Fruit fly (Drosophila melanogaster) whole organism, embryonic: Measurements from ENCODE around the gene CG31493.

Source experiments
- CG10209 ChIP-seq: fragments of 200-800 bp; sonication (Bioruptor generic); optimal IDR thresholded peaks from 3 replicates; lab custom pipeline; 2017; ENCODE audit warnings: missing biosample characterization, mild to moderate bottlenecking, missing genetic modification characterization, missing genetic modification reagents
- CG10431 ChIP-seq: fragments of 200-800 bp; sonication (Bioruptor generic); optimal IDR thresholded peaks from 3 replicates; lab custom pipeline; 2018; ENCODE audit warnings: missing biosample characterization, mild to moderate bottlenecking, missing genetic modification characterization
- CG11093 ChIP-seq: fragments of 200-800 bp; sonication (Bioruptor generic); IDR thresholded peaks from 3 replicates; pipeline ENCODE4 v1.3.6; 2022; ENCODE audit warnings: missing biosample characterization, missing genetic modification characterization
- CG12219 ChIP-seq: fragments of 200-800 bp; sonication (Bioruptor generic); optimal IDR thresholded peaks from 3 replicates; lab custom pipeline; 2018; ENCODE audit warnings: missing biosample characterization, mild to moderate bottlenecking, missing genetic modification characterization
- CG12391 ChIP-seq: fragments of 200-800 bp; sonication (Bioruptor generic); optimal IDR thresholded peaks from 3 replicates; lab custom pipeline; 2018; ENCODE audit warnings: missing biosample characterization, mild to moderate bottlenecking, missing genetic modification characterization, moderate library complexity
- CG13424 ChIP-seq: fragments of 200-800 bp; sonication (Bioruptor generic); optimal IDR thresholded peaks from 2 replicates; lab custom pipeline; 2019; ENCODE audit warnings: missing biosample characterization, mild to moderate bottlenecking, missing genetic modification characterization, moderate library complexity
- CG15073 ChIP-seq: fragments of 200-800 bp; sonication (Bioruptor generic); optimal IDR thresholded peaks from 2 replicates; lab custom pipeline; 2016; ENCODE audit warnings: missing biosample characterization, missing genetic modification characterization
- CG1602 ChIP-seq: fragments of 200-800 bp; sonication (Bioruptor generic); optimal IDR thresholded peaks from 3 replicates; lab custom pipeline; 2016; ENCODE audit warnings: missing biosample characterization, missing genetic modification characterization
- CG16863 ChIP-seq: fragments of 200-800 bp; sonication (Bioruptor generic); optimal IDR thresholded peaks from 3 replicates; lab custom pipeline; 2016; ENCODE audit warnings: missing biosample characterization, missing genetic modification characterization
- CG18262 ChIP-seq: fragments of 200-800 bp; optimal IDR thresholded peaks from 3 replicates; lab custom pipeline; 2019; ENCODE audit warnings: missing biosample characterization, mild to moderate bottlenecking, missing genetic modification characterization, moderate library complexity
- CG2889 ChIP-seq: fragments of 200-800 bp; sonication (Bioruptor generic); IDR thresholded peaks from 3 replicates; pipeline ENCODE4 v1.3.6; 2022; ENCODE audit warnings: missing biosample characterization, missing genetic modification characterization
- CG3065 ChIP-seq: fragments of 200-800 bp; sonication (Bioruptor generic); optimal IDR thresholded peaks from 2 replicates; lab custom pipeline; 2016; ENCODE audit warnings: missing biosample characterization, missing genetic modification characterization
- CG31224 ChIP-seq: fragments of 200-800 bp; sonication (Bioruptor generic); IDR thresholded peaks from 2 replicates; pipeline ENCODE4 v1.3.6; 2022; ENCODE audit warnings: missing biosample characterization, missing genetic modification characterization
- CG34376 ChIP-seq: fragments of 200-800 bp; sonication (Bioruptor generic); optimal IDR thresholded peaks from 2 replicates; lab custom pipeline; 2018; ENCODE audit warnings: missing biosample characterization, mild to moderate bottlenecking, missing genetic modification characterization
- CG3838 ChIP-seq: fragments of 200-800 bp; sonication (Bioruptor generic); optimal IDR thresholded peaks from 3 replicates; lab custom pipeline; 2016; ENCODE audit warnings: missing biosample characterization, missing genetic modification characterization
- CG4730 ChIP-seq: fragments of 200-800 bp; sonication (Bioruptor generic); IDR thresholded peaks from 2 replicates; pipeline ENCODE4 v1.3.6; 2022; ENCODE audit warnings: missing biosample characterization, missing genetic modification characterization
- CG6654 ChIP-seq: fragments of 200-800 bp; sonication (Bioruptor generic); optimal IDR thresholded peaks from 2 replicates; lab custom pipeline; 2017; ENCODE audit warnings: missing biosample characterization, mild to moderate bottlenecking, missing genetic modification characterization
- CG6683 ChIP-seq: fragments of 200-800 bp; sonication (Bioruptor generic); optimal IDR thresholded peaks from 2 replicates; lab custom pipeline; 2017; ENCODE audit warnings: missing biosample characterization, mild to moderate bottlenecking, missing genetic modification characterization, missing genetic modification reagents
- CG7271 ChIP-seq: fragments of 200-800 bp; sonication (Bioruptor generic); optimal IDR thresholded peaks from 2 replicates; lab custom pipeline; 2018; ENCODE audit warnings: missing biosample characterization, mild to moderate bottlenecking, missing genetic modification characterization, moderate library complexity
- CG8089 ChIP-seq: fragments of 200-800 bp; sonication (Bioruptor generic); optimal IDR thresholded peaks from 3 replicates; lab custom pipeline; 2016; ENCODE audit warnings: missing biosample characterization, missing genetic modification characterization
- CG8388 ChIP-seq: fragments of 200-800 bp; sonication (Bioruptor generic); optimal IDR thresholded peaks from 2 replicates; lab custom pipeline; 2019; ENCODE audit warnings: missing biosample characterization, mild to moderate bottlenecking, missing genetic modification characterization, moderate library complexity
- CG9437 ChIP-seq: fragments of 200-800 bp; sonication (Bioruptor generic); optimal IDR thresholded peaks from 2 replicates; lab custom pipeline; 2018; ENCODE audit warnings: missing biosample characterization, mild to moderate bottlenecking, missing genetic modification characterization
- CG9817 ChIP-seq: fragments of 200-800 bp; sonication (Bioruptor generic); optimal IDR thresholded peaks from 2 replicates; lab custom pipeline; 2018; ENCODE audit warnings: missing biosample characterization, mild to moderate bottlenecking, missing genetic modification characterization, moderate library complexity
- CG9876 ChIP-seq: fragments of 200-800 bp; sonication (Bioruptor generic); optimal IDR thresholded peaks from 2 replicates; lab custom pipeline; 2016; ENCODE audit warnings: missing biosample characterization, missing genetic modification characterization
- Dip3 ChIP-seq: fragments of 200-800 bp; sonication (Bioruptor generic); optimal IDR thresholded peaks from 3 replicates; lab custom pipeline; 2016; ENCODE audit warnings: missing biosample characterization, missing genetic modification characterization
- ERR ChIP-seq: fragments of 200-800 bp; sonication (Bioruptor generic); optimal IDR thresholded peaks from 2 replicates; lab custom pipeline; 2016; ENCODE audit warnings: missing biosample characterization, missing genetic modification characterization
- HLH4C ChIP-seq: fragments of 200-800 bp; sonication (Bioruptor generic); IDR thresholded peaks from 3 replicates; pipeline ENCODE4 v1.3.6; 2022; ENCODE audit warnings: missing biosample characterization, missing genetic modification characterization; ENCODE audit not compliant: partially characterized antibody
- HLHmδ ChIP-seq: fragments of 200-800 bp; sonication (Bioruptor generic); optimal IDR thresholded peaks from 2 replicates; lab custom pipeline; 2018; ENCODE audit warnings: missing biosample characterization, mild to moderate bottlenecking, missing genetic modification characterization, moderate library complexity
- Myb ChIP-seq: fragments of 200-800 bp; sonication (Bioruptor generic); optimal IDR thresholded peaks from 2 replicates; lab custom pipeline; 2016; ENCODE audit warnings: missing biosample characterization, missing genetic modification characterization
- NfI ChIP-seq: fragments of 200-800 bp; sonication (Bioruptor generic); optimal IDR thresholded peaks from 3 replicates; lab custom pipeline; 2018; ENCODE audit warnings: missing biosample characterization, mild to moderate bottlenecking, missing genetic modification characterization, moderate library complexity
- Optix ChIP-seq: fragments of 200-800 bp; sonication (Bioruptor generic); IDR thresholded peaks from 3 replicates; pipeline ENCODE4 v1.3.6; 2022; ENCODE audit warnings: missing biosample characterization, missing genetic modification characterization
- Ravus ChIP-seq: fragments of 200-800 bp; sonication (Bioruptor generic); IDR thresholded peaks from 2 replicates; pipeline ENCODE4 v1.3.6; 2022; ENCODE audit warnings: missing biosample characterization, missing genetic modification characterization
- aop ChIP-seq: fragments of 200-800 bp; sonication (Bioruptor generic); IDR thresholded peaks from 2 replicates; pipeline ENCODE4 v1.3.6; 2022; ENCODE audit warnings: missing biosample characterization, missing genetic modification characterization
- ap ChIP-seq: fragments of 200-800 bp; sonication (Bioruptor generic); IDR thresholded peaks from 2 replicates; pipeline ENCODE4 v1.3.6; 2022; ENCODE audit warnings: missing biosample characterization, missing genetic modification characterization
- chif ChIP-seq, 2 experiments: fragments of 200-800 bp; sonication (Bioruptor generic); optimal IDR thresholded peaks; 3 replicates each; lab custom pipeline; 2016; ENCODE audit warnings: missing biosample characterization in 2 of 2, missing genetic modification characterization in 2 of 2
- dmrt11E ChIP-seq: fragments of 200-800 bp; sonication (Bioruptor generic); optimal IDR thresholded peaks from 3 replicates; lab custom pipeline; 2018; ENCODE audit warnings: missing biosample characterization, mild to moderate bottlenecking, missing genetic modification characterization, moderate library complexity
- gcm2 ChIP-seq: fragments of 200-800 bp; sonication (Bioruptor generic); optimal IDR thresholded peaks from 2 replicates; lab custom pipeline; 2016; ENCODE audit warnings: missing biosample characterization, missing genetic modification characterization
- gfzf ChIP-seq: fragments of 200-800 bp; sonication (Bioruptor generic); optimal IDR thresholded peaks from 2 replicates; lab custom pipeline; 2016; ENCODE audit warnings: missing biosample characterization, mild to moderate bottlenecking, missing genetic modification characterization, moderate library complexity
- gro ChIP-seq: fragments of 200-800 bp; sonication (Bioruptor generic); optimal IDR thresholded peaks from 2 replicates; lab custom pipeline; 2016; ENCODE audit warnings: missing biosample characterization, missing genetic modification characterization
- odd ChIP-seq: fragments of 200-800 bp; sonication (Bioruptor generic); optimal IDR thresholded peaks from 2 replicates; lab custom pipeline; 2017; ENCODE audit warnings: missing biosample characterization, mild to moderate bottlenecking, missing genetic modification characterization
- org-1 ChIP-seq: fragments of 200-800 bp; sonication (Bioruptor generic); optimal IDR thresholded peaks from 2 replicates; lab custom pipeline; 2017; ENCODE audit warnings: missing biosample characterization, missing genetic modification characterization
- pho ChIP-seq: fragments of 200-800 bp; sonication (Bioruptor generic); optimal IDR thresholded peaks from 2 replicates; lab custom pipeline; 2016; ENCODE audit warnings: missing biosample characterization, missing genetic modification characterization
- pita ChIP-seq: fragments of 200-800 bp; sonication (Bioruptor generic); optimal IDR thresholded peaks from 2 replicates; lab custom pipeline; 2017; ENCODE audit warnings: missing biosample characterization, mild to moderate bottlenecking, missing genetic modification characterization
- run ChIP-seq: fragments of 200-800 bp; sonication (Bioruptor generic); optimal IDR thresholded peaks from 3 replicates; lab custom pipeline; 2018; ENCODE audit warnings: missing biosample characterization, mild to moderate bottlenecking, missing genetic modification characterization
- sc ChIP-seq, 3 experiments: fragments of >200 bp in 2 of 3; fragments of 200-800 bp in 1 of 3; sonication (Bioruptor generic) in 1 of 3; optimal IDR thresholded peaks; 2 replicates in 2 of 3; 3 replicates in 1 of 3; lab custom pipeline; 2017; ENCODE audit warnings: mild to moderate bottlenecking in 1 of 3, missing biosample characterization in 1 of 3, missing genetic modification characterization in 1 of 3, missing genetic modification reagents in 1 of 3
- sisA ChIP-seq: fragments of 200-800 bp; sonication (Bioruptor generic); IDR thresholded peaks from 2 replicates; pipeline ENCODE4 v1.3.6; 2022; ENCODE audit warnings: missing biosample characterization, missing genetic modification characterization
- tna ChIP-seq: fragments of 200-800 bp; sonication (Bioruptor generic); IDR thresholded peaks from 2 replicates; pipeline ENCODE4 v1.3.6; 2022; ENCODE audit warnings: missing biosample characterization, missing genetic modification characterization; ENCODE audit not compliant: partially characterized antibody
- usp ChIP-seq: fragments of >200 bp; optimal IDR thresholded peaks from 2 replicates; lab custom pipeline; 2017; ENCODE audit warnings: missing biosample characterization, missing genetic modification characterization
- zen2 ChIP-seq: fragments of 200-800 bp; sonication (Bioruptor generic); IDR thresholded peaks from 3 replicates; pipeline ENCODE4 v1.3.6; 2022; ENCODE audit warnings: missing biosample characterization, missing genetic modification characterization; ENCODE audit not compliant: partially characterized antibody

Gene CG31493

DNA sequence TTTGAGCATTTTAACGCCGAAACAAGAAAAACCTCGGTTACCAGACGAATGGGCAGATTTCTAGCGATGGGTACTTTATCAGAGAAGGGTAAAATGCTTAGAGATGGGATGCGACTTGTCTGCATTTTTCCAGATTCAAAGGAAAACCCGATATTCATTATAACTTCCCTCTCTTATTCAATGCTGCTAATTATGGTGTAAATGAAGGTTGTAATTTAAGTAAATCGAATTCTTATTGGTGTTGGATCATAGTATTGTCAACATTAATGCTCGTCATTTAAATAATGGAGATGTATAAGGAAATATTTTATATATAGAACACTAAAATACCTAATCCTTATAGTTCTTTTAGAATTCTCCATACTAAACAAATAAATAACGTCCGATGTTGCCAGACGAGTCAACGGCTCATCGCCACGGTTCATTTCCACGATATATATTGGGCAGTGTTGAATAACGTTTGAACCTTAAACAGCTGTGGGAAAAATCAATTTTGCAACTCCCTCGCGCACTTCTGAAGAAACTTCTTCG lies 7.2 kb upstream of the CG31493 start, which contains the start of the genes Alh and CG10098 (continued):
- TF ChIP-seq CG34376 (GFP tag; lab: Kevin White, UChicago) (peak; percentile 48), CG31224 (GFP tag; lab: Robert Waterston, UW) (peak; percentile 54; the same call in 1 of the 2 replicates), CG9817 (peak; percentile 91), zen2 (GFP tag; lab: Robert Waterston, UW) (peak; percentile 61; the same call in 2 of the 3 replicates), CG11093 (peak; percentile 75; the same call in 1 of the 3 replicates), CG8089 (peak; percentile 67), CG12219 (GFP tag; lab: Kevin White, UChicago) (peak; percentile 34), CG9876 (peak; percentile 87), ERR (GFP tag; lab: Kevin White, UChicago) (peak; percentile 69), CG12391 (tag; lab: Kevin White, UChicago) (peak; percentile 88), aop (GFP tag; lab: Robert Waterston, UW) (peak; percentile 70), CG3838 (GFP tag; lab: Kevin White, UChicago) (peak; percentile 61), chif (GFP tag; optimal IDR thresholded peaks at IDR 0.05; lab: Kevin White, UChicago) (peak; percentile 85 to 87), gro (GFP tag; lab: Kevin White, UChicago) (peak; percentile 67), org-1 (GFP tag; lab: Kevin White, UChicago) (no peak), CG10209 (GFP tag; lab: Kevin White, UChicago) (peak; percentile 74), CG2889 (GFP tag; lab: Robert Waterston, UW) (peak; percentile 68; the same call in 1 of the 3 replicates), pita (GFP tag; lab: Kevin White, UChicago) (peak; percentile 41), gcm2 (peak; percentile 60), Dip3 (GFP tag; lab: Kevin White, UChicago) (peak; percentile 91), CG6654 (GFP tag; lab: Kevin White, UChicago) (peak; percentile 49), CG18262 (tag; lab: Kevin White, UChicago) (peak; percentile 78), sisA (peak; percentile 85), usp (no peak), CG7271 (tag; lab: Kevin White, UChicago) (no peak), HLH4C (GFP tag; lab: Robert Waterston, UW) (peak; percentile 70), CG4730 (GFP tag; lab: Robert Waterston, UW) (peak; percentile 74), CG16863 (GFP tag; lab: Kevin White, UChicago) (peak; percentile 78), NfI (GFP tag; lab: Kevin White, UChicago) (peak; percentile 82), CG6683 (peak; percentile 44), run (tag; lab: Kevin White, UChicago) (no peak), CG9437 (peak; percentile 55), pho (GFP tag; lab: Kevin White, UChicago) (peak; percentile 89), Ravus (GFP tag; lab: Robert Waterston, UW) (peak; percentile 52), CG3065 (peak; percentile 48), gfzf (GFP tag; lab: Kevin White, UChicago) (peak; percentile 38), CG8388 (GFP tag; lab: Kevin White, UChicago) (peak; percentile 62), CG1602 (peak; percentile 90), odd (no peak), dmrt11E (tag; lab: Kevin White, UChicago) (peak; percentile 77), HLHmδ (GFP tag; lab: Kevin White, UChicago) (no peak), Myb (GFP tag; lab: Kevin White, UChicago) (peak; percentile 76), CG15073 (GFP tag; lab: Kevin White, UChicago) (peak; percentile 40), CG10431 (GFP tag; lab: Kevin White, UChicago) (peak; percentile 64), Optix (GFP tag; lab: Robert Waterston, UW) (peak; percentile 23; the same call in 1 of the 3 replicates), tna (GFP tag; lab: Robert Waterston, UW) (peak; percentile 22; the same call in 1 of the 2 replicates), sc (optimal IDR thresholded peaks at IDR 0.05; lab: Kevin White, UChicago) (no peak), sc (GFP tag; optimal IDR thresholded peaks at IDR 0.05; lab: Kevin White, UChicago) (peak; percentile 49), ap (no peak; the same call in 1 of the 2 replicates), CG13424 (tag; lab: Kevin White, UChicago) (peak; percentile 86)
